Fruit fly (Drosophila melanogaster) whole organism, wandering third instar larva: ENCODE results near the gene CG5181.

Experiments
- Abd-B ChIP-seq: fragments of >200 bp; optimal IDR thresholded peaks from 2 replicates; lab custom pipeline; 2017; ENCODE audit warnings: missing biosample characterization, missing genetic modification characterization
- GATAd ChIP-seq: sonication (Bioruptor generic); optimal IDR thresholded peaks from 2 replicates; lab custom pipeline; 2016; ENCODE audit warnings: missing biosample characterization, missing genetic modification characterization
- lola ChIP-seq: fragments of >200 bp; optimal IDR thresholded peaks from 2 replicates; lab custom pipeline; 2017; ENCODE audit warnings: missing biosample characterization, missing genetic modification characterization
- usp ChIP-seq: fragments of >200 bp; optimal IDR thresholded peaks from 2 replicates; lab custom pipeline; 2017; ENCODE audit warnings: missing biosample characterization, missing genetic modification characterization

DNA sequence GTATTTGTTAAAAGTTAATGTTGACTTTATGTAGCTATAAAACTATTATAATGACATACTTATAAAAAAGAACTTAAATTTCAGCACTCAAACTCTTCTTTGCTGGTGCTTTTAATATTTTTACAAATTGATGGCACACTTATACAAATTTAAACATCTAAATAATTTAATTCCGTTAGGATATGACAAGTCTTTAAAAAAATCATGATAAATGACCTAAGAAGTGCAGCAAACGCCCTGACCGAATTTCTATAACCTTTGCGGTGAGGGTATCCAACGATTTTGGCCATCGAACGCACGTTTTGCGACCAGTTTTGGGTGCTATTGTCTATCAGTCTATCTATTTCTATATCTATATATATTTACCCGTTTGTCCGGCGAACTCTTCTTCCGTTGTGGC is 33.3 kb upstream of the CG5181 start:
- TF ChIP-seq usp (GFP tag; lab: Kevin White, UChicago) (no peak), lola (GFP tag; lab: Kevin White, UChicago) (no peak), Abd-B (GFP tag; lab: Kevin White, UChicago) (no peak), GATAd (no peak)
